Fruit fly (Drosophila melanogaster) whole organism, embryonic: ENCODE measurements around the gene ckd.
A peak's percentile ranks its signal among the peaks of the same experiment; 100 is the strongest.

ENCODE experiments used
- ATbp ChIP-seq: fragments of 200-800 bp; sonication (Bioruptor generic); optimal IDR thresholded peaks from 2 replicates; lab custom pipeline; 2017; ENCODE audit warnings: missing biosample characterization, mild to moderate bottlenecking, missing genetic modification characterization, missing genetic modification reagents
- Adf1 ChIP-seq: fragments of 200-800 bp; sonication (Bioruptor generic); IDR thresholded peaks from 2 replicates; pipeline ENCODE4 v1.3.6; 2022; ENCODE audit warnings: missing biosample characterization, missing genetic modification characterization
- Atf3 ChIP-seq: fragments of 200-800 bp; sonication (Bioruptor generic); optimal IDR thresholded peaks from 3 replicates; lab custom pipeline; 2016; ENCODE audit warnings: missing biosample characterization, missing genetic modification characterization
- Bteb2 ChIP-seq: fragments of 200-800 bp; sonication (Bioruptor generic); optimal IDR thresholded peaks from 2 replicates; lab custom pipeline; 2016; ENCODE audit warnings: missing biosample characterization, missing genetic modification characterization
- CG12155 ChIP-seq: fragments of 200-800 bp; sonication (Bioruptor generic); optimal IDR thresholded peaks from 3 replicates; lab custom pipeline; 2016; ENCODE audit warnings: missing biosample characterization, missing genetic modification characterization
- CG14441 ChIP-seq: fragments of 200-800 bp; sonication (Bioruptor generic); IDR thresholded peaks from 2 replicates; pipeline ENCODE4 v1.3.6; 2022; ENCODE audit warnings: missing biosample characterization, missing genetic modification characterization
- CG14965 ChIP-seq: fragments of 200-800 bp; sonication (Bioruptor generic); optimal IDR thresholded peaks from 2 replicates; lab custom pipeline; 2016; ENCODE audit warnings: missing biosample characterization, missing genetic modification characterization, borderline replicate concordance
- CG15269 ChIP-seq: fragments of 200-800 bp; sonication (Bioruptor generic); optimal IDR thresholded peaks from 2 replicates; lab custom pipeline; 2018; ENCODE audit warnings: missing biosample characterization, mild to moderate bottlenecking, missing genetic modification characterization, moderate library complexity
- CG15479 ChIP-seq: fragments of 200-800 bp; sonication (Bioruptor generic); optimal IDR thresholded peaks from 3 replicates; lab custom pipeline; 2019; ENCODE audit warnings: missing biosample characterization, mild to moderate bottlenecking, missing genetic modification characterization, moderate library complexity
- CG15696 ChIP-seq: fragments of 200-800 bp; sonication (Bioruptor generic); optimal IDR thresholded peaks from 2 replicates; lab custom pipeline; 2019; ENCODE audit warnings: missing biosample characterization, mild to moderate bottlenecking, missing genetic modification characterization, moderate library complexity
- CG16813 ChIP-seq: fragments of 200-800 bp; sonication (Bioruptor generic); IDR thresholded peaks from 3 replicates; pipeline ENCODE4 v1.3.6; 2022; ENCODE audit warnings: missing biosample characterization, missing genetic modification characterization; ENCODE audit not compliant: partially characterized antibody
- CG17359 ChIP-seq: fragments of 200-800 bp; sonication (Bioruptor generic); optimal IDR thresholded peaks from 3 replicates; lab custom pipeline; 2018; ENCODE audit warnings: missing biosample characterization, mild to moderate bottlenecking, missing genetic modification characterization, moderate library complexity
- CG18619 ChIP-seq: fragments of 200-800 bp; sonication (Bioruptor generic); optimal IDR thresholded peaks from 3 replicates; lab custom pipeline; 2017; ENCODE audit warnings: missing biosample characterization, mild to moderate bottlenecking, missing genetic modification characterization
- CG2202 ChIP-seq: fragments of 200-800 bp; sonication (Bioruptor generic); optimal IDR thresholded peaks from 2 replicates; lab custom pipeline; 2018; ENCODE audit warnings: missing biosample characterization, mild to moderate bottlenecking, missing genetic modification characterization
- CG2678 ChIP-seq: fragments of 200-800 bp; sonication (Bioruptor generic); optimal IDR thresholded peaks from 3 replicates; lab custom pipeline; 2019; ENCODE audit warnings: missing biosample characterization, mild to moderate bottlenecking, missing genetic modification characterization, moderate library complexity
- CG2889 ChIP-seq: fragments of 200-800 bp; sonication (Bioruptor generic); IDR thresholded peaks from 3 replicates; pipeline ENCODE4 v1.3.6; 2022; ENCODE audit warnings: missing biosample characterization, missing genetic modification characterization
- CG31388 ChIP-seq: fragments of 200-800 bp; sonication (Bioruptor generic); optimal IDR thresholded peaks from 2 replicates; lab custom pipeline; 2016; ENCODE audit warnings: missing biosample characterization, missing genetic modification characterization
- CG31441 ChIP-seq: fragments of 200-800 bp; sonication (Bioruptor generic); IDR thresholded peaks from 2 replicates; pipeline ENCODE4 v1.3.6; 2022; ENCODE audit warnings: missing biosample characterization, missing genetic modification characterization
- CG3281 ChIP-seq: fragments of 200-800 bp; sonication (Bioruptor generic); optimal IDR thresholded peaks from 3 replicates; lab custom pipeline; 2017; ENCODE audit warnings: missing biosample characterization, mild to moderate bottlenecking, missing genetic modification characterization
- CG34224 ChIP-seq: fragments of 200-800 bp; sonication (Bioruptor generic); IDR thresholded peaks from 3 replicates; pipeline ENCODE4 v1.3.6; 2022; ENCODE audit warnings: missing biosample characterization, missing genetic modification characterization; ENCODE audit not compliant: partially characterized antibody
- CG3847 ChIP-seq: fragments of 200-800 bp; sonication (Bioruptor generic); IDR thresholded peaks from 2 replicates; pipeline ENCODE4 v1.3.6; 2022; ENCODE audit warnings: missing biosample characterization, missing genetic modification characterization
- CG6689 ChIP-seq: fragments of 200-800 bp; sonication (Bioruptor generic); IDR thresholded peaks from 2 replicates; pipeline ENCODE4 v1.3.6; 2022; ENCODE audit warnings: missing biosample characterization, missing genetic modification characterization
- CG7372 ChIP-seq: fragments of 200-800 bp; sonication (Bioruptor generic); IDR thresholded peaks from 2 replicates; pipeline ENCODE4 v1.3.6; 2022; ENCODE audit warnings: missing biosample characterization, missing genetic modification characterization
- CG7928 ChIP-seq: fragments of 200-800 bp; sonication (Bioruptor generic); optimal IDR thresholded peaks from 2 replicates; lab custom pipeline; 2017; ENCODE audit warnings: missing biosample characterization, mild to moderate bottlenecking, missing genetic modification characterization
- CG7987 ChIP-seq: fragments of 200-800 bp; sonication (Bioruptor generic); optimal IDR thresholded peaks from 2 replicates; lab custom pipeline; 2018; ENCODE audit warnings: missing biosample characterization, mild to moderate bottlenecking, missing genetic modification characterization, moderate library complexity
- CG9437 ChIP-seq: fragments of 200-800 bp; sonication (Bioruptor generic); optimal IDR thresholded peaks from 2 replicates; lab custom pipeline; 2018; ENCODE audit warnings: missing biosample characterization, mild to moderate bottlenecking, missing genetic modification characterization
- Dek ChIP-seq: fragments of 200-800 bp; sonication (Bioruptor generic); optimal IDR thresholded peaks from 3 replicates; lab custom pipeline; 2019; ENCODE audit warnings: missing biosample characterization, mild to moderate bottlenecking, missing genetic modification characterization, moderate library complexity
- E2f2 ChIP-seq: fragments of 200-800 bp; sonication (Bioruptor generic); IDR thresholded peaks from 2 replicates; pipeline ENCODE4 v1.3.6; 2022; ENCODE audit warnings: missing biosample characterization, missing genetic modification characterization
- Myb ChIP-seq: fragments of 200-800 bp; sonication (Bioruptor generic); optimal IDR thresholded peaks from 2 replicates; lab custom pipeline; 2016; ENCODE audit warnings: missing biosample characterization, missing genetic modification characterization
- NFAT ChIP-seq: fragments of 200-800 bp; sonication (Bioruptor generic); IDR thresholded peaks from 2 replicates; pipeline ENCODE4 v1.3.6; 2022; ENCODE audit warnings: missing biosample characterization, missing genetic modification characterization
- Nf-YA ChIP-seq: fragments of 200-800 bp; sonication (Bioruptor generic); IDR thresholded peaks from 2 replicates; pipeline ENCODE4 v1.3.6; 2022; ENCODE audit warnings: missing biosample characterization, missing genetic modification characterization
- Opbp ChIP-seq: fragments of 200-800 bp; sonication (Bioruptor generic); IDR thresholded peaks from 3 replicates; pipeline ENCODE4 v1.3.6; 2022; ENCODE audit warnings: missing biosample characterization, missing genetic modification characterization; ENCODE audit not compliant: partially characterized antibody
- Six4 ChIP-seq: fragments of 200-800 bp; sonication (Bioruptor generic); optimal IDR thresholded peaks from 2 replicates; lab custom pipeline; 2016; ENCODE audit warnings: missing biosample characterization, missing genetic modification characterization
- Spps ChIP-seq: fragments of 200-800 bp; sonication (Bioruptor generic); optimal IDR thresholded peaks from 2 replicates; lab custom pipeline; 2018; ENCODE audit warnings: missing biosample characterization, mild to moderate bottlenecking, missing genetic modification characterization
- TFAM ChIP-seq: fragments of 200-800 bp; sonication (Bioruptor generic); optimal IDR thresholded peaks from 2 replicates; lab custom pipeline; 2017; ENCODE audit warnings: missing biosample characterization, missing genetic modification characterization, inconsistent platforms
- Tbp ChIP-seq: fragments of >200 bp; optimal IDR thresholded peaks from 2 replicates; lab custom pipeline; 2018; ENCODE audit warnings: missing biosample characterization, missing genetic modification characterization
- bbx ChIP-seq: fragments of 200-800 bp; sonication (Bioruptor generic); IDR thresholded peaks from 2 replicates; pipeline ENCODE4 v1.3.6; 2022; ENCODE audit warnings: missing biosample characterization, missing genetic modification characterization; ENCODE audit not compliant: partially characterized antibody
- fd64A ChIP-seq: fragments of 200-800 bp; sonication (Bioruptor generic); optimal IDR thresholded peaks from 3 replicates; lab custom pipeline; 2018; ENCODE audit warnings: missing biosample characterization, mild to moderate bottlenecking, missing genetic modification characterization
- gcm ChIP-seq: fragments of 200-800 bp; sonication (Bioruptor generic); optimal IDR thresholded peaks from 2 replicates; lab custom pipeline; 2019; ENCODE audit warnings: missing biosample characterization, mild to moderate bottlenecking, missing genetic modification characterization, moderate library complexity
- gcm2 ChIP-seq: fragments of 200-800 bp; sonication (Bioruptor generic); optimal IDR thresholded peaks from 2 replicates; lab custom pipeline; 2016; ENCODE audit warnings: missing biosample characterization, missing genetic modification characterization
- knrl ChIP-seq: fragments of 200-800 bp; sonication (Bioruptor generic); IDR thresholded peaks from 3 replicates; pipeline ENCODE4 v1.3.6; 2022; ENCODE audit warnings: missing biosample characterization, missing genetic modification characterization; ENCODE audit not compliant: partially characterized antibody
- lov ChIP-seq, 2 experiments: fragments of 200-800 bp in 1 of 2; fragments of >200 bp in 1 of 2; sonication (Bioruptor generic) in 1 of 2; IDR thresholded peaks in 1 of 2; optimal IDR thresholded peaks in 1 of 2; 2 replicates in 1 of 2; 3 replicates in 1 of 2; pipeline versions ENCODE4 v1.3.6 to Lab custom; 2017 to 2022; ENCODE audit warnings: missing biosample characterization in 1 of 2, missing genetic modification characterization in 1 of 2
- pzg ChIP-seq: fragments of 200-800 bp; sonication (Bioruptor generic); optimal IDR thresholded peaks from 3 replicates; lab custom pipeline; 2018; ENCODE audit warnings: missing biosample characterization, mild to moderate bottlenecking, missing genetic modification characterization, moderate library complexity
- row ChIP-seq: fragments of 200-800 bp; sonication (Bioruptor generic); IDR thresholded peaks from 3 replicates; pipeline ENCODE4 v1.3.6; 2022; ENCODE audit warnings: missing biosample characterization, missing genetic modification characterization
- sens-2 ChIP-seq: fragments of 200-800 bp; sonication (Bioruptor generic); IDR thresholded peaks from 2 replicates; pipeline ENCODE4 v1.3.6; 2022; ENCODE audit warnings: missing biosample characterization, missing genetic modification characterization
- sima ChIP-seq: fragments of 200-800 bp; sonication (Bioruptor generic); optimal IDR thresholded peaks from 2 replicates; lab custom pipeline; 2016; ENCODE audit warnings: missing biosample characterization, missing genetic modification characterization
- twi ChIP-seq: fragments of 200-800 bp; optimal IDR thresholded peaks from 2 replicates; lab custom pipeline; 2019; ENCODE audit warnings: missing biosample characterization, mild to moderate bottlenecking, missing genetic modification characterization, moderate library complexity
- unpg ChIP-seq: fragments of 200-800 bp; sonication (Bioruptor generic); optimal IDR thresholded peaks from 3 replicates; lab custom pipeline; 2018; ENCODE audit warnings: missing biosample characterization, mild to moderate bottlenecking, missing genetic modification characterization, moderate library complexity

Gene ckd

dm6 chr3L:3249997-3250774 is 7.5 kb upstream of the ckd start (continued):
- TF ChIP-seq Adf1 (GFP tag; lab: Robert Waterston, UW) (peak; percentile 33), CG31388 (GFP tag; lab: Kevin White, UChicago) (peak; percentile 78), CG3281 (peak; percentile 95), CG15696 (tag; lab: Kevin White, UChicago) (peak; percentile 80), Spps (peak; percentile 80), Atf3 (peak; percentile 94), unpg (GFP tag; lab: Kevin White, UChicago) (peak; percentile 83), Myb (peak; percentile 85), CG34224 (GFP tag; lab: Robert Waterston, UW) (no peak; the same call in 2 of the 3 replicates), CG3847 (GFP tag; lab: Robert Waterston, UW) (peak; percentile 89), ATbp (GFP tag; lab: Kevin White, UChicago) (peak; percentile 89), CG9437 (peak; percentile 95), CG7928 (GFP tag; lab: Kevin White, UChicago) (peak; percentile 74), gcm (GFP tag; lab: Kevin White, UChicago) (peak; percentile 90), CG7987 (GFP tag; lab: Kevin White, UChicago) (peak; percentile 46), CG14965 (GFP tag; lab: Kevin White, UChicago) (peak; percentile 56), bbx (GFP tag; lab: Robert Waterston, UW) (peak; percentile 32; the same call in 1 of the 2 replicates), CG16813 (GFP tag; lab: Robert Waterston, UW) (no peak), Opbp (GFP tag; lab: Robert Waterston, UW) (no peak), fd64A (GFP tag; lab: Kevin White, UChicago) (peak; percentile 78), row (GFP tag; lab: Robert Waterston, UW) (peak; percentile 95), gcm2 (GFP tag; lab: Kevin White, UChicago) (peak; percentile 90), Tbp (GFP tag; lab: Kevin White, UChicago) (no peak), CG14441 (GFP tag; lab: Robert Waterston, UW) (peak; percentile 84), CG2678 (tag; lab: Kevin White, UChicago) (peak; percentile 97), TFAM (GFP tag; lab: Kevin White, UChicago) (peak; percentile 71), CG15479 (peak; percentile 12), lov (optimal IDR thresholded peaks at IDR 0.05; lab: Kevin White, UChicago) (no peak), lov (GFP tag; IDR thresholded peaks at IDR 0.05; lab: Robert Waterston, UW) (peak; percentile 61; the same call in 1 of the 3 replicates), CG15269 (peak; percentile 94), Bteb2 (GFP tag; lab: Kevin White, UChicago) (peak; percentile 96), Six4 (GFP tag; lab: Kevin White, UChicago) (peak; percentile 94), knrl (GFP tag; lab: Robert Waterston, UW) (no peak), CG12155 (peak; percentile 89), pzg (no peak), twi (tag; lab: Kevin White, UChicago) (peak; percentile 93), CG31441 (GFP tag; lab: Robert Waterston, UW) (peak; percentile 96), sima (GFP tag; lab: Kevin White, UChicago) (peak; percentile 84), Dek (tag; lab: Kevin White, UChicago) (peak; percentile 89), CG18619 (GFP tag; lab: Kevin White, UChicago) (peak; percentile 97), CG17359 (tag; lab: Kevin White, UChicago) (peak; percentile 85), CG7372 (GFP tag; lab: Robert Waterston, UW) (peak; percentile 82), Nf-YA (peak; percentile 59; the same call in 1 of the 2 replicates), CG2202 (peak; percentile 91), E2f2 (GFP tag; lab: Robert Waterston, UW) (peak; percentile 54; the same call in 1 of the 2 replicates), sens-2 (no peak; the same call in 1 of the 2 replicates), CG2889 (peak; percentile 85), NFAT (GFP tag; lab: Robert Waterston, UW) (peak; percentile 83), CG6689 (GFP tag; lab: Robert Waterston, UW) (peak; percentile 89)
